Worm (Caenorhabditis elegans): Measurements from ENCODE around the gene C28H8.2.

DNA sequence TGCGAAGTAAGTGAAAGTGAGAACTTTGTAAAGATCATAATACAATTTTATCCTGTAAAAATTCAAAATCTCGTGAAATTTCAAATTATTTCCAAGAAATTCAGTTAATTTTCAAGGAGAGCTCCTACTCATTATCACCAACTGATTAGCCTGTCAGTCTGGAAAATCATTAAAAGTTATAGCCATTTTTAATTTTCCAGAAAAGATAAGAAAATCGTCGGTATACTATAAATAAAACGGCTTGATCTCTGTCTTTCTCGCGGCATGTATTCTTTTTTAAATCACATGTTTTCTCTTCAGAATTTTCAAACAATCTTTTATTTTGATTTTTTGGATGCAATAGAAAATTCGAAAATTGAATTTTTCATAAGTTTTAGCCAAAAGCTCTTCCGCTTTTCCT is 28.9 kb downstream of the C28H8.2 start:
- TF ChIP-seq nhr-237 (tag; optimal IDR thresholded peaks at IDR 0.05), result no peak
- no peak for TF ChIP-seq snpc-4 (tag; optimal IDR thresholded peaks at IDR 0.05)
- no peak for TF ChIP-seq ztf-4 (tag; optimal IDR thresholded peaks at IDR 0.05)
